Fruit fly (Drosophila melanogaster) whole organism, embryonic: ENCODE data around the gene Son.
A peak's percentile ranks its signal among the peaks of the same experiment; 100 is the strongest.

Source experiments
- Asciz ChIP-seq: fragments of 200-800 bp; sonication (Bioruptor generic); optimal IDR thresholded peaks from 2 replicates; lab custom pipeline; 2017; ENCODE audit warnings: missing biosample characterization, mild to moderate bottlenecking, missing genetic modification characterization, missing genetic modification reagents
- CG10959 ChIP-seq: fragments of 200-800 bp; sonication (Bioruptor generic); IDR thresholded peaks from 2 replicates; pipeline ENCODE4 v1.3.6; 2022; ENCODE audit warnings: missing biosample characterization, missing genetic modification characterization
- CG11247 ChIP-seq: fragments of 200-800 bp; sonication (Bioruptor generic); IDR thresholded peaks from 2 replicates; pipeline ENCODE4 v1.3.6; 2022; ENCODE audit warnings: missing biosample characterization, missing genetic modification characterization
- CG11695 ChIP-seq: fragments of 200-800 bp; sonication (Bioruptor generic); IDR thresholded peaks from 3 replicates; pipeline ENCODE4 v1.3.6; 2022; ENCODE audit warnings: missing biosample characterization, missing genetic modification characterization
- CG12236 ChIP-seq: fragments of 200-800 bp; sonication (Bioruptor generic); optimal IDR thresholded peaks from 2 replicates; lab custom pipeline; 2016; ENCODE audit warnings: missing biosample characterization, missing genetic modification characterization
- CG13287 ChIP-seq: fragments of 200-800 bp; sonication (Bioruptor generic); IDR thresholded peaks from 2 replicates; pipeline ENCODE4 v1.3.6; 2022; ENCODE audit warnings: missing biosample characterization, missing genetic modification characterization; ENCODE audit not compliant: partially characterized antibody
- CG18599 ChIP-seq: fragments of 200-800 bp; sonication (Bioruptor generic); optimal IDR thresholded peaks from 3 replicates; lab custom pipeline; 2017; ENCODE audit warnings: missing biosample characterization, missing genetic modification characterization, mild to moderate bottlenecking, moderate library complexity, missing genetic modification reagents
- CG2678 ChIP-seq: fragments of 200-800 bp; sonication (Bioruptor generic); optimal IDR thresholded peaks from 3 replicates; lab custom pipeline; 2019; ENCODE audit warnings: missing biosample characterization, mild to moderate bottlenecking, missing genetic modification characterization, moderate library complexity
- CG2712 ChIP-seq: fragments of 200-800 bp; optimal IDR thresholded peaks from 3 replicates; lab custom pipeline; 2019; ENCODE audit warnings: missing biosample characterization, mild to moderate bottlenecking, missing genetic modification characterization, moderate library complexity
- CG3163 ChIP-seq: fragments of 200-800 bp; sonication (Bioruptor generic); optimal IDR thresholded peaks from 3 replicates; lab custom pipeline; 2016; ENCODE audit warnings: missing biosample characterization, missing genetic modification characterization
- CG32532 ChIP-seq: fragments of 200-800 bp; sonication (Bioruptor generic); IDR thresholded peaks from 2 replicates; pipeline ENCODE4 v1.3.6; 2022; ENCODE audit warnings: missing biosample characterization, missing genetic modification characterization
- CG3995 ChIP-seq: fragments of 200-800 bp; sonication (Bioruptor generic); optimal IDR thresholded peaks from 3 replicates; lab custom pipeline; 2016; ENCODE audit warnings: missing biosample characterization, missing genetic modification characterization
- CG4360 ChIP-seq: fragments of 200-800 bp; sonication (Bioruptor generic); IDR thresholded peaks from 2 replicates; pipeline ENCODE4 v1.3.6; 2022; ENCODE audit warnings: missing biosample characterization, missing genetic modification characterization
- CG4424 ChIP-seq: fragments of 200-800 bp; sonication (Bioruptor generic); optimal IDR thresholded peaks from 3 replicates; lab custom pipeline; 2016; ENCODE audit warnings: missing biosample characterization, missing genetic modification characterization
- CG8765 ChIP-seq: fragments of 200-800 bp; sonication (Bioruptor generic); IDR thresholded peaks from 2 replicates; pipeline ENCODE4 v1.3.6; 2022; ENCODE audit warnings: missing biosample characterization, missing genetic modification characterization
- Dp ChIP-seq: fragments of 200-800 bp; sonication (Bioruptor generic); optimal IDR thresholded peaks from 2 replicates; lab custom pipeline; 2018; ENCODE audit warnings: missing biosample characterization, mild to moderate bottlenecking, missing genetic modification characterization, moderate library complexity
- E2f2 ChIP-seq: fragments of 200-800 bp; sonication (Bioruptor generic); IDR thresholded peaks from 2 replicates; pipeline ENCODE4 v1.3.6; 2022; ENCODE audit warnings: missing biosample characterization, missing genetic modification characterization
- Fer1 ChIP-seq: fragments of 200-800 bp; sonication (Bioruptor generic); optimal IDR thresholded peaks from 2 replicates; lab custom pipeline; 2017; ENCODE audit warnings: missing biosample characterization, mild to moderate bottlenecking, missing genetic modification characterization
- Hey ChIP-seq: fragments of 200-800 bp; sonication (Bioruptor generic); optimal IDR thresholded peaks from 3 replicates; lab custom pipeline; 2018; ENCODE audit warnings: missing biosample characterization, mild to moderate bottlenecking, missing genetic modification characterization
- Kr ChIP-seq: fragments of 200-800 bp; sonication (Bioruptor generic); optimal IDR thresholded peaks from 2 replicates; lab custom pipeline; 2017; ENCODE audit warnings: missing biosample characterization, mild to moderate bottlenecking, missing genetic modification characterization
- Max ChIP-seq: fragments of 200-800 bp; sonication (Bioruptor generic); optimal IDR thresholded peaks from 2 replicates; lab custom pipeline; 2016; ENCODE audit warnings: missing biosample characterization, mild to moderate bottlenecking, missing genetic modification characterization
- Meics ChIP-seq: fragments of 200-800 bp; sonication (Bioruptor generic); optimal IDR thresholded peaks from 2 replicates; lab custom pipeline; 2017; ENCODE audit warnings: missing biosample characterization, mild to moderate bottlenecking, missing genetic modification characterization
- Oaz ChIP-seq: fragments of 200-800 bp; sonication (Bioruptor generic); IDR thresholded peaks from 2 replicates; pipeline ENCODE4 v1.3.6; 2022; ENCODE audit warnings: missing biosample characterization, missing genetic modification characterization
- Rfx ChIP-seq: fragments of 200-800 bp; sonication (Bioruptor generic); IDR thresholded peaks from 2 replicates; pipeline ENCODE4 v1.3.6; 2022; ENCODE audit warnings: missing biosample characterization, missing genetic modification characterization
- Xrp1 ChIP-seq: fragments of 200-800 bp; sonication (Bioruptor generic); IDR thresholded peaks from 2 replicates; pipeline ENCODE4 v1.3.6; 2022; ENCODE audit warnings: missing biosample characterization, missing genetic modification characterization
- bowl ChIP-seq: fragments of 200-800 bp; sonication (Bioruptor generic); IDR thresholded peaks from 2 replicates; pipeline ENCODE4 v1.3.6; 2022; ENCODE audit warnings: missing biosample characterization, missing genetic modification characterization
- croc ChIP-seq: fragments of 200-800 bp; sonication (Bioruptor generic); conservative IDR thresholded peaks from 3 replicates; pipeline ENCODE4 v1.3.6; 2022; ENCODE audit warnings: missing biosample characterization, missing genetic modification characterization
- crol ChIP-seq: fragments of 200-800 bp; sonication (Bioruptor generic); IDR thresholded peaks from 2 replicates; pipeline ENCODE4 v1.3.6; 2022; ENCODE audit warnings: missing biosample characterization, missing genetic modification characterization
- danr ChIP-seq: fragments of 200-800 bp; sonication (Bioruptor generic); IDR thresholded peaks from 2 replicates; pipeline ENCODE4 v1.3.6; 2022; ENCODE audit warnings: missing biosample characterization, missing genetic modification characterization
- dysf ChIP-seq: fragments of 200-800 bp; sonication (Bioruptor generic); IDR thresholded peaks from 3 replicates; pipeline ENCODE4 v1.3.6; 2022; ENCODE audit warnings: missing biosample characterization, missing genetic modification characterization
- fd102C ChIP-seq: fragments of 200-800 bp; sonication (Bioruptor generic); optimal IDR thresholded peaks from 2 replicates; lab custom pipeline; 2018; ENCODE audit warnings: missing biosample characterization, mild to moderate bottlenecking, missing genetic modification characterization, moderate library complexity
- fd64A ChIP-seq: fragments of 200-800 bp; sonication (Bioruptor generic); optimal IDR thresholded peaks from 3 replicates; lab custom pipeline; 2018; ENCODE audit warnings: missing biosample characterization, mild to moderate bottlenecking, missing genetic modification characterization
- gcm ChIP-seq: fragments of 200-800 bp; sonication (Bioruptor generic); optimal IDR thresholded peaks from 2 replicates; lab custom pipeline; 2019; ENCODE audit warnings: missing biosample characterization, mild to moderate bottlenecking, missing genetic modification characterization, moderate library complexity
- grn ChIP-seq: fragments of 200-800 bp; sonication (Bioruptor generic); optimal IDR thresholded peaks from 3 replicates; lab custom pipeline; 2017; ENCODE audit warnings: missing biosample characterization, missing genetic modification characterization
- ham ChIP-seq: fragments of 200-800 bp; sonication (Bioruptor generic); IDR thresholded peaks from 2 replicates; pipeline ENCODE4 v1.3.6; 2022; ENCODE audit warnings: missing biosample characterization, missing genetic modification characterization
- jigr1 ChIP-seq: fragments of 200-800 bp; sonication (Bioruptor generic); IDR thresholded peaks from 3 replicates; pipeline ENCODE4 v1.3.6; 2022; ENCODE audit warnings: missing biosample characterization, missing genetic modification characterization
- maf-S ChIP-seq: fragments of 200-800 bp; sonication (Bioruptor generic); optimal IDR thresholded peaks from 2 replicates; lab custom pipeline; 2016; ENCODE audit warnings: missing biosample characterization, missing genetic modification characterization
- mld ChIP-seq: fragments of 200-800 bp; sonication (Bioruptor generic); IDR thresholded peaks from 3 replicates; pipeline ENCODE4 v1.3.6; 2022; ENCODE audit warnings: missing biosample characterization, missing genetic modification characterization; ENCODE audit not compliant: partially characterized antibody
- oc ChIP-seq: fragments of 200-800 bp; sonication (Bioruptor generic); optimal IDR thresholded peaks from 2 replicates; lab custom pipeline; 2018; ENCODE audit warnings: missing biosample characterization, mild to moderate bottlenecking, missing genetic modification characterization, moderate library complexity
- peb ChIP-seq: fragments of 200-800 bp; sonication (Bioruptor generic); IDR thresholded peaks from 2 replicates; pipeline ENCODE4 v1.3.6; 2022; ENCODE audit warnings: missing biosample characterization, missing genetic modification characterization
- pnt ChIP-seq: fragments of 200-800 bp; sonication (Bioruptor generic); optimal IDR thresholded peaks from 3 replicates; lab custom pipeline; 2016; ENCODE audit warnings: missing biosample characterization, missing genetic modification characterization
- scrt ChIP-seq: fragments of 200-800 bp; sonication (Bioruptor generic); optimal IDR thresholded peaks from 2 replicates; lab custom pipeline; 2018; ENCODE audit warnings: missing biosample characterization, mild to moderate bottlenecking, missing genetic modification characterization, moderate library complexity
- sd ChIP-seq: fragments of 200-800 bp; sonication (Bioruptor generic); optimal IDR thresholded peaks from 3 replicates; lab custom pipeline; 2018; ENCODE audit warnings: missing biosample characterization, mild to moderate bottlenecking, missing genetic modification characterization, moderate library complexity
- seq ChIP-seq: fragments of 200-800 bp; sonication (Bioruptor generic); IDR thresholded peaks from 2 replicates; pipeline ENCODE4 v1.3.6; 2022; ENCODE audit warnings: missing biosample characterization, missing genetic modification characterization
- shn ChIP-seq: fragments of 200-800 bp; sonication (Bioruptor generic); optimal IDR thresholded peaks from 3 replicates; lab custom pipeline; 2016; ENCODE audit warnings: missing biosample characterization, missing genetic modification characterization
- slp2 ChIP-seq: fragments of 200-800 bp; sonication (Bioruptor generic); optimal IDR thresholded peaks from 2 replicates; lab custom pipeline; 2016; ENCODE audit warnings: missing biosample characterization, missing genetic modification characterization
- sna ChIP-seq: fragments of 200-800 bp; sonication (Bioruptor generic); IDR thresholded peaks from 2 replicates; pipeline ENCODE4 v1.3.6; 2022; ENCODE audit warnings: missing biosample characterization, missing genetic modification characterization; ENCODE audit not compliant: partially characterized antibody
- ssp ChIP-seq: fragments of 200-800 bp; sonication (Bioruptor generic); IDR thresholded peaks from 2 replicates; pipeline ENCODE4 v1.3.6; 2022; ENCODE audit warnings: missing biosample characterization, missing genetic modification characterization
- tgo ChIP-seq: fragments of 200-800 bp; sonication (Bioruptor generic); IDR thresholded peaks from 3 replicates; pipeline ENCODE4 v1.3.6; 2022; ENCODE audit warnings: missing biosample characterization, missing genetic modification characterization
- tio ChIP-seq: fragments of 200-800 bp; sonication (Bioruptor generic); optimal IDR thresholded peaks from 2 replicates; lab custom pipeline; 2017; ENCODE audit warnings: missing biosample characterization, missing genetic modification characterization, inconsistent platforms

Gene Son

DNA sequence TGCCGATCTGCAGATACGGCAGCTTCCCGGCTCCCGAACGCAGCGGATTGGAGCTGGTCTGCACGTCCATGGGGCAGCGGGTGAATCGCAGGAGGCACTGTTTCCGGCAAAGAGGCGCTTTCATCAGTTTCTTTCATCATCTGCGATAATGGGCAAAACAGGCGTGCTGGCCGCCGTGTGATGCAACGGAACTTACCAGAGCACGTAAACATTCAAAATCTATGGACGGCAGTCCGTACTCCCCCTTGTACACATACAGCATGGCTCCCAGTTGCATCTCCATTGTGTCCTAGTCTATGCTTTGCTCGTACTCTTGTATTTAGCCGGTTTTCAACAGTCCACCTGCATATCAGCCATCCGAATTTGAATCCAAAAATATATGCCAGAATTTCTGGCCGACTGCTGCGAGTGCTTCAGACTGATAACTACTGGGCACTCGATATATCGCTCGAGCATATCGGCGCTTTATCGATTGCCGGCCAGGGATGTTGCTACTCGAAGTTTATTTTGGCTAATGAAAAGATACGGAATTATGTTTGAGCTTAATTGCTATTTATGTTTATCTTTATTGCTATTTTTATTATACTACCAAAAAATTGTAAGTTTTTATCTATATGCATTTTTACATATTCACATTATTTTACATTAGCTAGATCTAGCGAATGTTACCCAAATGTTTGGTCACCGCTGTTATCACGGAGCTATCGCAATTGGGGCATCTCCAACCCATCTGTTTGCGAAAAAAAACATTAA, 14.4 kb upstream of the Son start, which contains the start of the genes CG9393 and Vps45 (continued):
- no peak for TF ChIP-seq scrt
- peak; percentile 59 for TF ChIP-seq maf-S (GFP tag; lab: Kevin White, UChicago)
- peak; percentile 97 for TF ChIP-seq CG13287
- peak; percentile 63 for TF ChIP-seq E2f2
- TF ChIP-seq CG4424 (GFP tag; lab: Kevin White, UChicago) = peak; percentile 66
- TF ChIP-seq sd = no peak
- TF ChIP-seq CG2678 (tag; lab: Kevin White, UChicago) = no peak
- no peak for TF ChIP-seq Oaz (GFP tag; lab: Robert Waterston, UW)
- no peak for TF ChIP-seq bowl (GFP tag; lab: Robert Waterston, UW)
- peak; percentile 48; the same call in 1 of the 3 replicates for TF ChIP-seq tgo (GFP tag; lab: Robert Waterston, UW)
- TF ChIP-seq CG8765 (GFP tag; lab: Robert Waterston, UW) = peak; percentile 49; the same call in 1 of the 2 replicates
- peak; percentile 59 for TF ChIP-seq Fer1 (GFP tag; lab: Kevin White, UChicago)
- TF ChIP-seq CG3163 (GFP tag; lab: Kevin White, UChicago) = peak; percentile 35
- TF ChIP-seq CG11247 = no peak
- TF ChIP-seq Meics = no peak
- no peak for TF ChIP-seq CG11695 (GFP tag; lab: Robert Waterston, UW)
- TF ChIP-seq Hey (tag; lab: Kevin White, UChicago) = no peak
- peak; percentile 66 for TF ChIP-seq Xrp1
- TF ChIP-seq peb (GFP tag; lab: Robert Waterston, UW) = no peak
- no peak for TF ChIP-seq Asciz (GFP tag; lab: Kevin White, UChicago)
- TF ChIP-seq croc (GFP tag; lab: Robert Waterston, UW) = 0 out of 3 replicates have a peak, but pooled peaks have one; percentile 23
- TF ChIP-seq CG32532 (GFP tag; lab: Robert Waterston, UW) = peak; percentile 47
- no peak for TF ChIP-seq danr (GFP tag; lab: Robert Waterston, UW)
- TF ChIP-seq slp2 (GFP tag; lab: Kevin White, UChicago) = no peak
- TF ChIP-seq crol (GFP tag; lab: Robert Waterston, UW) = no peak
- TF ChIP-seq jigr1 (GFP tag; lab: Robert Waterston, UW) = no peak
- no peak for TF ChIP-seq CG4360
- TF ChIP-seq sna = peak; percentile 90
- TF ChIP-seq pnt (GFP tag; lab: Kevin White, UChicago) = peak; percentile 50
- TF ChIP-seq Max (GFP tag; lab: Kevin White, UChicago) = peak; percentile 80
- TF ChIP-seq gcm (GFP tag; lab: Kevin White, UChicago) = no peak
- TF ChIP-seq shn = peak; percentile 52
- TF ChIP-seq fd102C (GFP tag; lab: Kevin White, UChicago) = no peak
- TF ChIP-seq seq (GFP tag; lab: Robert Waterston, UW) = no peak
- peak; percentile 55 for TF ChIP-seq ssp (GFP tag; lab: Robert Waterston, UW)
- no peak for TF ChIP-seq CG12236 (GFP tag; lab: Kevin White, UChicago)
- TF ChIP-seq CG18599 (GFP tag; lab: Kevin White, UChicago) = no peak
- peak; percentile 92 for TF ChIP-seq CG3995 (GFP tag; lab: Kevin White, UChicago)
- 0 out of 3 replicates have a peak, but pooled peaks have one; percentile 16 for TF ChIP-seq dysf
- peak; percentile 89 for TF ChIP-seq mld (GFP tag; lab: Robert Waterston, UW)
- TF ChIP-seq Dp (GFP tag; lab: Kevin White, UChicago) = peak; percentile 41
- TF ChIP-seq oc (tag; lab: Kevin White, UChicago) = no peak
- peak; percentile 67 for TF ChIP-seq CG2712 (tag; lab: Kevin White, UChicago)
- no peak for TF ChIP-seq tio (GFP tag; lab: Kevin White, UChicago)
- TF ChIP-seq Kr = no peak
- TF ChIP-seq CG10959 = no peak
- TF ChIP-seq Rfx (GFP tag; lab: Robert Waterston, UW) = peak; percentile 64
- TF ChIP-seq ham (GFP tag; lab: Robert Waterston, UW) = no peak
- no peak for TF ChIP-seq fd64A (GFP tag; lab: Kevin White, UChicago)
- TF ChIP-seq grn = peak; percentile 84
